Worm (Caenorhabditis elegans) whole organism, L4/young adult: ENCODE results near the gene Y22D7AL.16.

ENCODE experiments used
- W03F9.2 ChIP-seq: fragments of 150-350 bp; optimal IDR thresholded peaks from 2 replicates; lab custom pipeline; 2014; ENCODE audit warnings: missing biosample characterization, missing genetic modification characterization
- dao-5 ChIP-seq: sonication (generic microtip); optimal IDR thresholded peaks from 2 replicates; lab custom pipeline; 2016; ENCODE audit warnings: missing genotype, missing genetic modification characterization, moderate library complexity, missing compliant biosample characterization
- him-1 ChIP-seq: sonication (generic microtip); optimal IDR thresholded peaks from 2 replicates; lab custom pipeline; 2016; ENCODE audit warnings: missing genotype, missing genetic modification reagents, missing genetic modification characterization, missing compliant biosample characterization

The Y22D7AL.16 gene

DNA sequence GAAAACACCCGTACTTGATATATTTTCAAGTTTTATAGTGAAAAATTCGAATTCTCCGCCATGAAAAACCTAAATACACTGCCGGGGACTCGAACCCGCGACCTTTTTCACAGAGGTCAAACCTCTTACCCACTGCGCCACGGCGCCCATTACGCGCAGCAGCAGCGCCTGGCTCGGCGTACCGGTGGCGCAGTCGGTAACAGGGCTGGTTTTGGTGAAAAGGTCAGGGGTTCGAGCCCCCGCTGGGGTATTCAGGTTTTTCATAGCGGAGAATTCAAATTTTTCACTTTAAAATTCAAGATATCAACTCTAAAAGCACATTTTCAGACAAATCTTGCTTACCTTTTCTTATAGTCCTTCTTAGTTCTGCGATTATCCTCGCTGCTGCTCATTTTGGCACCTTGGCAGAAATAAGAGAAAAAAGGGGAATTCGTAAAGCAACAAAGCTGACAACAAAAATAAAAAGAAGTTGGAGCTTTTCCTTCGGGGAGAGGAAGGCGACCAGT lies at the start of gene Y22D7AL.16:
Gene Y22D7AL.16, minus strand, starts transcription at position 456 of the 506 bp plus-strand sequence.
- TF ChIP-seq dao-5 (tag; lab: Kevin White, UChicago) (no peak), W03F9.2 (tag; lab: Kevin White, UChicago) (no peak), him-1 (no peak)

DNA sequence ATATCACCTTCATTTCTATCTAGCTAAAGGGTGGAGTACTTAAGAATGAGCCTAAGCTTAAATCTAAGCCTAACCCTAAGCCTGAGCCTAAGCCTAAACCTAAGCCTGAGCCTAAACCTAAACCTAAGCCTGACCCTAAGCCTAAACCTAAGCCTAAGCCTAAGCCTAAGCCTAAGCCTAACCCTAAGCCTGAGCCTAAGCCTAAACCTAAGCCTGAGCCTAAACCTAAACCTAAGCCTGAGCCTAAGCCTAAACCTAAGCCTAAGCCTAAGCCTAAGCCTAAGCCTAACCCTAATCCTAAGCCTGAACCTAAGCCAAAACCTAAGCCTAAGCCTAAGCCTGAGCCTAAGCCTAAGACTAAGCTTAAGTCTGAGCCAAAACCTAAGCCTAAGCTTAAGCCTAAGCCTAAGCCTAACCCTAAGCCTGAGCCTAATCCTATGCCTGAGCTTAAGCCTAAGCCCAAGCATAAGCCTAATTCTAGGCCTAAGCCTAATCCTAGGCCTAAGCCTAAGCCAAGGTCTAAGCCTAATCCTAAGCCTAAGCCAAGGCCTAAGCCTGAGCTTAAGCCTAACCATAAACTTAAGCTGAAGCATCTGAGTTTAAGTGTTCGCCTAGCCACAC lies 49.1 kb upstream of the Y22D7AL.16 start:
- TF ChIP-seq W03F9.2 (tag; lab: Kevin White, UChicago): no peak
- TF ChIP-seq dao-5 (tag; lab: Kevin White, UChicago): no peak
- no peak for TF ChIP-seq him-1

DNA sequence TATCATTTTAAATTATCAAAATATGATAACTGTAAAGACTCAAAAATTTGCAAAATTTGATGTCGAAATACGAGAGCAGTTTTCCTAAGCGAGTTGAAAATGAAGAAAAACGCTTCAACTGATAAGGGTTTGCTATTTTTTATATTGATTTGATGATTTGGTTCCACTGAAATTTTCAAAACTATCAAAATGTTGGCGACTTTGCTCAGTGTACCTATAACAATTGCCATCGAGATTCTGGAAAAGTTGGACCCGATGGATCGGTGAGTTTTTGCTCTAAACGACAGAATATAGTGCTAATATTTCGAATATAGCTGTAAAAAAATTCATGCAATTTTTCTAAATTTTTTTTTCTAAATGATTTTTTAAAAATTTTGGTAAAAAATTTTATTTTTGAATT lies 40.8 kb upstream of the Y22D7AL.16 start, which contains the start of the genes fbxa-13 and Y22D7AR.2:
Gene fbxa-13, minus strand, starts transcription at position 101 of the 400 bp plus-strand sequence.
Gene Y22D7AR.2, plus strand, starts transcription at position 148 of the 400 bp plus-strand sequence.
- TF ChIP-seq dao-5 (tag; lab: Kevin White, UChicago) (no peak), W03F9.2 (tag; lab: Kevin White, UChicago) (no peak), him-1 (no peak)

DNA sequence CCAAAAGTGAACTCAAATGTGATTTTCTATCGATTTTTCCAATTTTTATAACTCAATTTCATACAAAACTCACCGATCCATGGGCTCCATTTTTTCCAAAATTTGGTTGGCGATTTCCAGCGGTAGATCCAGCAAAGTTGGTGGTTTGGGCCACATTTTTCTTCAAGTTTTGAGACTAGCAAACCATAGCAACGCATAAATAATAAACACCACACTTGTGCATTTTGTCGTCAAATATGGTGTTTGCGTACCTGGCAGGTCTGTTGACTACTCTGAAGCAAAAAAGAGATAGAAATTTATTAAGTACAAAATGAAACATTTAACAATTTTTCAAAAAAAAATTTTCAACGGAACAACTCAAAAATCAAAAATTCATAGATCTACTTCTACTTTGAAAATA lies 40.3 kb upstream of the Y22D7AL.16 start:
- no peak for TF ChIP-seq W03F9.2 (tag; lab: Kevin White, UChicago)
- TF ChIP-seq him-1: no peak
- no peak for TF ChIP-seq dao-5 (tag; lab: Kevin White, UChicago)

DNA sequence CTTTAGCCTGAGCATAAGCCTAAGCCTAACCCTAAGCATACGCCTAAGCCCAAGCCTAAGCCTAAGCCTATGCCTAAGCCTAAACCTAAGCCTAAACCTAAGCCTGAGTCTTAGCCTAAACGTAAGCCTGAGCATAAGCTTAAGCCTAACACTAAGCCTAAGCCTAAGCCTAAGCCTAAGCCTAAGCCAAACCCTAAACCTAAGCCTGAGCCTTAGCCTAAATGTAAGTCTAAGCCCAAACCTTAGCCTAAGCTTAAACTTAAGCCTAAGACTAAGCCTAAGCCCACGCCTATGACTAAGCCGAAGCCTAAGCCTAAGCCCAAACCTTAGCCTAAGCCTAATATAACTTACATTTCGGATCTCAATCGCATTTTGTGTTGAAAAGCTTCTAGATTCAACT lies 39.0 kb upstream of the Y22D7AL.16 start:
- no peak for TF ChIP-seq W03F9.2 (tag; lab: Kevin White, UChicago)
- TF ChIP-seq him-1: no peak
- no peak for TF ChIP-seq dao-5 (tag; lab: Kevin White, UChicago)

DNA sequence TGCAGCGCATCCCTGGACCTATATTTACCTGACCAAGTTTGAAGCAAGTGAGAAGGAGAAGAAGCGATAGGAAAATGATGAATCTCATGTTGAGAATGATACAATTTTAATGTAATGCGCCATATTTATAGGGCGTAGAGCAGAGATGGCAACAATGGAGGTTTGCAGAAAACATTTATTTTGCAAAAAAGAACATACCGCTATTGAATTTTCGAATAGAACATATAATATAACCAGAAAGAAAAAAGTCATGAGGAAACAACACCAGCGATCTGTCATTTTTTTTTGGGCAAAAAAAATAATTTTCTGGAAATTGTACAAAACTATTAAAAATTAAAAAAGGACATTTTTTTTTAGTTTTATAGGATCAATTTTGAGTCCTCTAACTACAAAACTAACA lies 37.3 kb upstream of the Y22D7AL.16 start, which contains the start of gene spex-3:
Gene spex-3, minus strand, starts transcription at position 101 of the 400 bp plus-strand sequence.
- no peak for TF ChIP-seq him-1
- TF ChIP-seq W03F9.2 (tag; lab: Kevin White, UChicago): no peak
- no peak for TF ChIP-seq dao-5 (tag; lab: Kevin White, UChicago)

DNA sequence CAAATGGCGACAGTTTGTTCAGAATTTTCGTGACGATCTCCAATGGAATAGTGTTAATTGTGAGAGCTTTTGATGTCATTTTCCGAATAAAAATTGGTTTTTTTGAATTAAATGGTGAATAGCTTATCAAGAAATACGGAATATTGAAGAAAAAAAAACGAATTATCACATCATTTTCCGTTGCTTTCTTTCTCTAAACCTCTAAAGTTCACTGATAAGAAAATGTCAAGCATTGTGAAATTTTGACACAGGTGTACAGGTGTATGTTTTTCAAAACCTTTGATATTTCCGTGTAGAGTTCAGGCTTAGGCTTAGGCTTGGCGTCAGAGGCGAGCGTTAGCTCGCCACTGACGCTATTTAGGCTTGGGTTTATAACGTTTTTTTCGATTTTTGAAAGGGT lies 33.8 kb upstream of the Y22D7AL.16 start, which contains the start of gene fbxa-74:
Gene fbxa-74, minus strand, starts transcription at position 145 of the 400 bp plus-strand sequence.
- TF ChIP-seq W03F9.2 (tag; lab: Kevin White, UChicago) (no peak), dao-5 (tag; lab: Kevin White, UChicago) (no peak), him-1 (no peak)

DNA sequence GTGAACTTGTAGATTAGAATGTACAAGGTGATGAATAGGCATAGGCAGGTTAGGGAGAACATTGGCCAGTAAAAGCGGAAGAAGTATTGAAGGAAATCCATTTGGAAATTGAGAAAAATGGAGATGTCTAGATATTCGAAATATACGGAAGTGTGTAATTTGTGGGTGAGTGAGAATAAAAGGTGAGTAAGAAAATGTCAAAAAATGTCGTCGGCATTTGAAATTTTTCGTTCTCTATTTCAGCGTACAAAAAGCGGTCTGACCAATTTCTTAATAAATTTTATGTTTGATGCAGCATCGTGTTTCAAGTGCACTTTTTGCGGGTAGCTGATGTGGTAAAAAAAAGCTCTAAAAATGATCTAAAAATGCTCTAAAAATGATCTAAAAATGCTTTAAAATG lies 30.0 kb upstream of the Y22D7AL.16 start, which contains the start of gene srd-64:
Gene srd-64, minus strand, starts transcription at position 101 of the 400 bp plus-strand sequence.
- TF ChIP-seq dao-5 (tag; lab: Kevin White, UChicago): no peak
- TF ChIP-seq W03F9.2 (tag; lab: Kevin White, UChicago): no peak
- no peak for TF ChIP-seq him-1

DNA sequence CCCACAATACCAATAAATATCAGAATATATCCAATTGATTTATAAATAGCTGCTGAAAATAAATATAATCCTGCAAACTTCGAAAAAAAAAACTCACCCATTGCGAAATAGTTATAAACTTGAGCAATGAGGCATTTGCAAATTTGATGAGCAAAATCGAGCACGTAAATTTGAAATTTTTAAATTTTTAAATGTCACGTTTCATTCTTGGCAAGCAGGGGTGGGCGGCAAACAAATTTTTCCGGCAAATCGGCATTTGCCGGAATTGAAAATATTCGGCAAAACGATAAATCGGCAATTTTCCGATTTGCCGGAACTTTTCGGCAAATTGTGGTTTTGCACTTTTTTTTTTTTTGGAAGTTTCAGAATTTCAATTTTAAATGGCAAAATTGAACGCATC lies 24.9 kb upstream of the Y22D7AL.16 start, which contains the start of gene Y22D7AR.14:
Gene Y22D7AR.14, minus strand, starts transcription at position 101 of the 400 bp plus-strand sequence.
- no peak for TF ChIP-seq dao-5 (tag; lab: Kevin White, UChicago)
- no peak for TF ChIP-seq W03F9.2 (tag; lab: Kevin White, UChicago)
- no peak for TF ChIP-seq him-1

DNA sequence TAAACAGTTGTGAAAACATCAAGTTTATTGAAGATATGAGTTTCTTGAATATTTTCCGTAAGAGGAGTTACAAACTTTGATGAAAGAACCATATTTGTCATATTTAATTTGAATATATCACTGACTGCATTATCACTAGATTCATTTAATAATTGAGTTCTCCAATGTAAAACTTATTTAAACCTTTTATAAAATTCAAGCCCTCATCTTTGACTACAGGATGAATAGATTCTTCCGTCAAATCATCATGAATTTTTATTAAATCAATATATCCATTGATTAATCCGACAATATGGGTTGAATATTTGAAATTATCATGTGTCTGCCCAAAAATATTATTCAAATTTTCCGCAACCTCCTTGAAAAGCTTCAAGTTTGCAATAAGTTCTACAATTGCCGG lies 23.0 kb upstream of the Y22D7AL.16 start, which contains the start of gene Y22D7AR.7:
Gene Y22D7AR.7, minus strand, starts transcription at position 101 of the 400 bp plus-strand sequence.
- TF ChIP-seq him-1 (no peak), dao-5 (tag; lab: Kevin White, UChicago) (no peak), W03F9.2 (tag; lab: Kevin White, UChicago) (no peak)

DNA sequence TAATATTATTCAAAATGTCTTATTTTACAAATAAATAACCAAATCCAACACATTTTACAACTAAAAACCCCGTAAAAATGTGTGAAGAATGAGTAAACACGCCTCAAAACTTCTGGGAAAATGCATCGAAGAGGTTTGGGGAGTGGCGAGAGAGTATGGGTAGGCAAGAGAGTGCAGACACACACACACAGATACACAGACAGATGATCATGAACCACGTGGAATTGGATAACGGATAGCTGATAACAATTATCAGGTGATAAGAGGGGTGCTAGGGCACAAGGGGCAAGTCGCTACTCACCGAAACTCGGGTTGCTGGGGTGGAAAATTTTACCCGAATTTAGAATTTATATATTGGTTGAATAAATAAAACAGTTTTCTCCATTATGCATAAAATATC lies 17.2 kb upstream of the Y22D7AL.16 start:
- TF ChIP-seq him-1 (no peak), W03F9.2 (tag; lab: Kevin White, UChicago) (no peak), dao-5 (tag; lab: Kevin White, UChicago) (no peak)

DNA sequence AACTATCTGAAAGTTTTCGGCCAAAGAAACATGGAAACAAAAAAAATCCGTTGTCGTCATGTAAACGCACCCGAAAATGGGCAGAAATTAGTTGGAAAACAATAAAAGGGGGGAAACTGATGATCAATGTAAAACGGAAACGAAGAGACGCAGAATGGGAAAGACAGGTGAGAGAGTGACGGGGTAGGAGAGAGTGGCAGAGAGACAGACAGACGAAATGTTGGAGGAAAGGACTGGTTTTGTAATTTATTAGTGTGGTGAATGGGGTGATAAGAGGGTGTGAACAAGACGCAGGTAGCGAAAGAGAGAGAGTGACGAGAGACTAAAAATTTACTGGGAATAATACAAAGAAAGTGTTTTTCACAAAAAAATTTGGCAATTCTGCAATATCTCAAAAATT lies 16.0 kb upstream of the Y22D7AL.16 start:
- TF ChIP-seq W03F9.2 (tag; lab: Kevin White, UChicago) (no peak), dao-5 (tag; lab: Kevin White, UChicago) (no peak), him-1 (no peak)

DNA sequence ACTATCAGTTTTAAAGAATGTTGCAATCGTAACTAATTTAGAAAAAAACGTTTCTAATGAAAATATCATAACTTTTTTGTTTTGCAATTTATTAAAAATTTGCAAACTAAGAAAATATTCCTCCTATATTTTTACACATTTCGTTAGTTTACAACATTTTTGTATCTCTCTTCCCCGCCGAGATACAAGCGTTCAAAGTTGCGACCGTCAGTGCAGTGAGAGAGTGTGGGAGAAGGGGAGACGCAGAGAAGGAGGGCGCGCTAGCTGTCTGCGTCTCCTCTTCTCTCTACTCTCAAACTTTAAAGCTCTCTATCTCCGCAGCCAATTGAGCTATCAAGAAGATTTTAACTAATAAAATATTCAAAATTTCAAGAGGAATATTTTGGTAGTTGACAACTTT lies 15.4 kb upstream of the Y22D7AL.16 start:
- TF ChIP-seq W03F9.2 (tag; lab: Kevin White, UChicago) (no peak), dao-5 (tag; lab: Kevin White, UChicago) (no peak), him-1 (no peak)

DNA sequence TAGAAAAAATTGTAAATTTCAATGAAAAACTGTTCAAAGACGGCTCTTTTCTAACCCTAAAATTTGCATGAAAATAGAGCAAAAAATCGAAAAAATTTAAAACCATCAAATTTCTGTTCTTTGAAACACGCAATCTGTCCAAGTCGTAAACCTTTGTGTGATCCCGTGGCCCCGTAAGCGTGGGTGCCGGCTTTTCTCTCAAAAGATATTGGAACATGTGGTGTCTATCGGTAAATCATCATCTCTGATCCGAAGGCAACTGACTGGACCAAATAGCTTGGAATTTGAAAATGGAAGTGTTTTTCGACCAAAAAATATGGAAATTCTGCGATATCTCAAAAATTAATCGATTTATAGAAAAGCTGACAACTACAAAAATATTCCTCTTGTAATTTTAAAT lies 13.7 kb upstream of the Y22D7AL.16 start:
- TF ChIP-seq W03F9.2 (tag; lab: Kevin White, UChicago) (no peak), him-1 (no peak), dao-5 (tag; lab: Kevin White, UChicago) (no peak)
